Fruit fly (Drosophila melanogaster) whole organism, larva: Measurements from ENCODE around the gene CG46304.

Source experiments
- noc ChIP-seq: fragments of 200-800 bp; sonication (Bioruptor generic); optimal IDR thresholded peaks from 3 replicates; lab custom pipeline; 2019; ENCODE audit warnings: missing biosample characterization, mild to moderate bottlenecking, missing genetic modification characterization, moderate library complexity

Gene CG46304

DNA sequence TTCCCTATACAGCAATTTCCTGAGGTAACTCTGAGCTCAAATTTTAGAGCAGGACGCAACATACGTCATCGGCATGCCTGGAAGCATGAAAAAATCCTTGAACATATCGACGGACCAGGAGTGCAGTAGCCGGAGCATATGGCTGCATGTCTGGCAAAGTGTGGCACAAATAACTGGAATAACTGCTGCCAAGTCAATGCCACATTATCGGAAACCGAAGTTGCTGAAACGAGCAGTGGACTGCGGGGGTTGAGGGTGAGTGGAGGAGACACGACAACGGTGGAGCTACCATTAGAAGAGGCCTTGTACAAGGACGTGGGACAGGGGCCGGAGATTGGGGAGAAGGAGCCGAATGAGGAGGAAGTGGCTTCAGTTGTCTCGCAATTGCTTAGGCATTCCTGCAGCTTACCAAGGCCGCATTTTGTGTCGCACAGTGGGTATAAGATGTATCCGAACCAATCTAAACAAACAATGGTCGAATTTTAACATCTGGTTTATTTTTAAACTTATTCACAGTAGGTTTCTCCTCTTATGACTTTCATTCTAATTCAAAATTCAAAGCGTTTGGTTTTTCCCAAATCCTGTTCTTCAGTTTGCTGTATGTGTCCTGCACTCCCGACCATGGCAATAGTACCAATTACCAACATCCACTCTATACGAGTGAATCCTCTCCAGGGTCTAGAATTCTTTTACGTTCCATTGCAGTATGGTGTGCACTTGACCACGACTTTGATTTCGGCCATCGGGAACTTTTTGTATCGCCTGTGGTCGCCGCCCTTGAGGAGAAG is at the start of gene CG46304:
Gene CG46304 (plus strand): TSS at position 541 of the 788 bp plus-strand sequence.
- no peak for TF ChIP-seq noc (tag; lab: Kevin White, UChicago)

DNA sequence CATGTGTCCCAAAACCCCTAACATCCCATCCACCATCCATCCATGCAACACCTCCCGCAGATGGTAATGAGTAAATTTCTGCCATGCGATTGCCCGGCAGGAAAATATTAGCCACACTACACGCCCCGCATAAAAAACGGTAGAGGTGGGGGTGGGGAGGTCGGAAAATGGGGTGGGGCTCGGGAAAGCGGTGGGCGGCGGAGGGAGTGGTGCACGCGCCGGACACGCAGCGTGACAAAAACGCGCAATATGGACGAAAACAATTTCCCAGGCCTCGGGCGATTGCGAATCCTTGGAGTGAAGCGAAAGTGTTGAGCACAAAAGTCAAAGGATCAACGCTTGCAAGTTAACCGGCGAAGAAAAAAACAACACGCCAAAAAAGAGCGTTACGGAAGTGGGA is 49.7 kb upstream of the CG46304 start:
- no peak for TF ChIP-seq noc (tag; lab: Kevin White, UChicago)

DNA sequence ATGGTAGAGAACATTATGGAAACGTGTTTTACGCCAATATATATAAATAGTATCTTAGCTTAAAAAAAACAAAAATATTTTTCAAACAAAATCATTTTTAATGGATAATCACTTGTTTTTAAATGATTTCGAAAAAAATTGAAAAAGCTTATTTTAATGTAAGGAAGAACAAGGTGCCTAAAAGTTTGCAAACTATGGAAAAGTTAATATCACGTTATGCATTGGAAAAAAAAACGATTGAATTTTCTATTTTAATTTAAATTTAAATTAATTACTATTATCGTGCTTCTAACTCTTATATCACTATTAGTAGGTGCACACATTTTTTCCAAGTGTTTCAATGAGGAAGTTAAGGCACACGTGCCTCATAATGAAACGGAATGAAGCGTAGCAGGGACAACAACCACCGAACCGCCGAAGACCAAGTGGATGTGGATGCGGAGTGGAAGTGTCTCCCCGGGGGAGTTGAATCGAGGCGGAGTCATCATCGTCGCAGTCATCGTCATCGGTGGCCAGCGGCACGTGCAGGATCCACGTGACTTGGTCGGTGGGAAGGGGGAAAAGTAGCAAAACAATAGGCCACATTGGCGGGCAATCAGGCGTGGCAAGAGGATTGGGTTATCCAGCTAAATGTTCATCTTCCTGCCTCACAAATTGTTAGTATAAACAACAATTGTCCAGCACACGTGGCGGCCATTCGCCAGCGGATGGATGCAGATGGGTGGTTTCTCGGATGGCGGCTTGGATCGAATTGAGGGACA is 49.1 kb upstream of the CG46304 start:
- TF ChIP-seq noc (tag; lab: Kevin White, UChicago): no peak

DNA sequence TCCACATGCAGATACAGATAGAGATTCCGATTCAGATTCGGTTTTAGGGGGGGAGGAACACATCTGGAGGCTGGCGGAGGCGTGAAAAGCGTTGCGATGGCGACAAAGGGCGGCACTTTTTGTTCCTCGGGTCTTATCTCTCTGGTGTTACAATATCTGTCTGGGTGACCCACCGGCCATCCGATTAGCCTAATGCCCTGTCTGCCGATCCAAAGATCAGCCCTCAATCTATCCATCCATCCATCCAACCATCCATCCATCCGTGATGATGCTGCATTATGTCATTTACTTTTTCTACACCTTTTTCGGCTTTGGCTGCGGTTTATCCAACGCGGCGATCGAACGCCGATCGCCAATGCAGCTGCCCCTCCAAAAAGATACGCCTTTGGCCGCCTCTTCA is 48.1 kb upstream of the CG46304 start:
- no peak for TF ChIP-seq noc (tag; lab: Kevin White, UChicago)

DNA sequence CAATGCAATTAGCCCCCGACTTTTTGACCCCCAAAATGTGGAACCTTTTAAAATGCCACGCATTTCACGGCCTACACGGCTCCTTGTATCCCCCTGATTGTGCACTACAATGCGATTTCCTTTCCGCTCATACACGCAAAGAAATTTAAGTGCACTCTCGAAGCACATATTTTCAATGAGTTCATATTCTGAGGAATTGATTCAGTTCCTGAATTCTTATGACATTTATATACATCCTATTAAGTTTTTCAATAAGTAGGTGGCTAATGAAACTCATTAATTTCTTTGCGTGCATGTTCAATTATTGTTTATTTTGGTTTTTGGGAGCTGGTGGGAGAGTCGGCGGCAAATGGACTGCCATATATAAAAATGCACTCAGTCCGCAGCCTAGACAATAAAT is 46.9 kb upstream of the CG46304 start:
- TF ChIP-seq noc (tag; lab: Kevin White, UChicago): no peak

DNA sequence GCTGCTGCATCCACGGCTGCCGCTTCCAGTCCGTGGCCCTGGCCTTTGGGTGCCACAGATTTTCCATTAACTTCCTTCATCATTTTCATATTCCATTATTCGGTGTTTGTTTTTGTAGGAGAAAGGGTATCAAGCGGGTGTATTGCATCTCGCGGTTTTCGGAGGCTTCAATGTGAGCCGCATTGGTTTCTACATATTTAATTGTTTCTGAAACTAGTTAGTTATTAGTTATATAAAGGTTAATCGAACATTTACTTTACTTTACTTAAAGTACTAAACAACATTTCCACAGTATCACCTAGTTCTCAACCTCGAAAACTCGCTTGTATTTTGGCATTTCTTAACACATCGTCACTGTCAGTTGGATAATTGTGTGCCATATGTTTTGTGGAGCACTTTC is 46.2 kb upstream of the CG46304 start:
- TF ChIP-seq noc (tag; lab: Kevin White, UChicago): no peak

DNA sequence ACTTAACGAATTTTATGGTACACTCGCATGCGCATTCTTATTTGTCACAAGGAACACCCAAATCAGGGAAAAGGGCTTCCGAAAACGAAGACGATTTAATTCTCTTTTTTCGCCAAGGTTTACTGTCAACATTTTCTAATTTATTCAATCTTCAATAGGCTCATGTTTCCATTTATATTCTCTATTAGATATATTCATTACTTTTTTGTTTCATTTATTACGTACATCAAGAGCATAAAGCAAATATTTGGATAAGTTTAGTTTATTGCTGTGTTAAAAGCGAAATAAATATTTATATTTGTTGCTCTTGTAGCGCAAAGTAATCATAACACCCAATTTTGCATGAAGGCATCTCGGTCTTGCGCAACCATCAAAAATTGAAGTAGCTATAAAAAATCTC is 45.1 kb upstream of the CG46304 start:
- TF ChIP-seq noc (tag; lab: Kevin White, UChicago): no peak

DNA sequence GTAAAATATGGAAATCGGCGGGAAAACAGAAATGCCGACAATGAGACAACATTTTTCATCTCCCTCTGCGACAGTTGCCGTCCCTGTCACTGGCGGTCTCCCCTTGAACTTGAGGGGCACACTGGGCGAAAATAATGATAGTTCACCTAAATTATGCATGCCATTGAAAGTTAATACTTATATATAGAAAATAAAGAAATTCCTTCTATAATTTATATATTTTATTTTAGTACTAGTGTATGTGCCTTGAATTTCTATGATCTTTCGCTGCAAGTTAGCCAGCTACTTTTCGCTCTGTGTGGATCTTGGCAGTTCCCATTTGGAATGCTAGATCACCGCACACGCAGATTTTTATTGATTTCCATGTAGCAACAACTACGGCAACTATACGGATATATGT is 39.5 kb upstream of the CG46304 start:
- no peak for TF ChIP-seq noc (tag; lab: Kevin White, UChicago)

DNA sequence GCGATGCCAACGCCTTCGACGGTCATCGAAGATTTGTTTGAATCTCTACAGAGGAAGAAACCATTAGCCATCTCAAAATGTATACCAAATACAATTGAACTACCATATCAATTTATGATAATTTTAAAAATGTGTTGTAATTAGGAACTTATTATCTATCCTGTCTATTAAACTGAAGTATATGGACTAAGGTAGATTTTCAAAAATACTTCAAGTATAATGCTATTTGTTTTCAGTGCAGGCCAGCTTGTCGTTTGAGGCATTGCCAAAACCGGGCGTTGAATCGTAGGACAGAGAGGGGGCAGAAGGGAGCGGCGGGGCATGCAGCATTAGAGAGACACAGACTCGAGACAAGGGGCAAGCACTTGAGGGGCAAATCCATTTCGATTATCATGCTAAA is 38.6 kb upstream of the CG46304 start:
- TF ChIP-seq noc (tag; lab: Kevin White, UChicago): no peak

DNA sequence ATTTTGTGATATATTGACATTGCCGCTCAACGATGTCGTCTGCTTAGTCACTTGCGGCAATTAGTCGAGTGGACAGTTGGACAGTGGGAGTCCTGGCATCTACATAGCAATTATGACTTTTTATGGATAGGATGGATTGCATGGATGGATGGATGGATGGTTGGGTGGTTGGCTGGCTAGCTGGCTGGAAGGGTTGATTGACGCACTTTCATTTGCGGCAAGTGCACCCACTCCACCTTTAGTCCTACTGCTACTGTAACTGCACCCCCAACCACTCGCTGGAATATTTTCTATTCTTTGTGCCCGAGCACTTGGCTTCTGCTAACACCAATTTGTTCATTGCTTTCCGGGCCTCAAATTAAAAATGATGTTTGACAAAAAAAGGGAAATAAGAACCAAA is 31.3 kb upstream of the CG46304 start:
- no peak for TF ChIP-seq noc (tag; lab: Kevin White, UChicago)

DNA sequence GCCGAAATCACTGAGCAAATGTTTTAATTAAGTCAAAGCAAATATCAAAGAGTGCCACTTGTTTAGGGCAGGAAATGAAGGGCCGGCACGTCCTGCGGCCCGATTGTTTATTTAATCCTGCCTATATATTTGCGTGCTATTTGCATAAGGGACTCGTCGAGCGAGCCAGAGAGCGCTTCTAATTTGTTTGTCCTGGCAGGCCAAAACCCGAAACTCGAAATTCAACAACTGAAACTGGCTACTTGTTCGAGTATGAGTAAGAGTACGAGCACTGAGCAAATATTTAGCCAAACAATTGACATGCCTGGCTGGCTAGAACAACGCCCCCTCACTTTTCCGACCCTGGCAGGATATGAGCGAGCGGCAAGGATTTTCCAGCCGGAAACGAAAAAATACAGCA is 28.5 kb upstream of the CG46304 start:
- TF ChIP-seq noc (tag; lab: Kevin White, UChicago): no peak

DNA sequence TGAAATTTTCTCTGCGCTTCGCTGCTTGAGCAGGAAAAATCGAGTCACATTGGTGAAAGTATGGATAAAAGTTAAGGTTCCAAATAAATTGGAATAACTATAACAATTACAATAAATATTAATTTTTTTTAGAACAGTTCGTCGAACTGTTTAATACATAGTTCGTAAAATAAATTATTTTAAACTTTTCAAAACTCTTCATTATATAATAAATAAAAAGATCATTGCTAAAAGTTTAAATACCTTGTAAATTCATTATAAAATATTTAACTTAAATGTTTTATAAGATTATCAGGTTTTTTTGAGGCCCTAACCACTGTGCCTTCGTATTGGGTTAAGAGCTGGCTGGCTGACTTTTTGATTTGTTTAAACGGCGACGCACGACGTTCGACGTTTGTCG is 26.6 kb upstream of the CG46304 start:
- TF ChIP-seq noc (tag; lab: Kevin White, UChicago): no peak

DNA sequence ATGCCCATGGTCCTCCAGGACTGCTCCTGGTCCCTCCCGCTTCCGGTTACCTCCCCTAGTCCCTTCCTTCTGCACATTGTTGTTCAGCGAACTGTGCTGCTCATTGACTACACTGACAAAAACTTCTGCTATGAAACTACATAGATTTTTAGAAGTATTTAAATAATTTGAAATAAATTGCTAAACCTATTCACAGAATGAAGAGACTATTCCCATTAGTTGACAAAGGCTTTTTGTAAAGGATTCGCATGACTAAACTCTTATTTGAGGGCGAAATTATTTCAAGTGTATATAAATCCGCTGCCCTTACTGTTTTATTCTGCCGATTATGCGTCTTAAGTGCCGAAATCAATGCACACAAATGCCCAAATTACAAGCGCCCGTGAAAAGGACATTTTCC is 24.9 kb upstream of the CG46304 start:
- no peak for TF ChIP-seq noc (tag; lab: Kevin White, UChicago)

DNA sequence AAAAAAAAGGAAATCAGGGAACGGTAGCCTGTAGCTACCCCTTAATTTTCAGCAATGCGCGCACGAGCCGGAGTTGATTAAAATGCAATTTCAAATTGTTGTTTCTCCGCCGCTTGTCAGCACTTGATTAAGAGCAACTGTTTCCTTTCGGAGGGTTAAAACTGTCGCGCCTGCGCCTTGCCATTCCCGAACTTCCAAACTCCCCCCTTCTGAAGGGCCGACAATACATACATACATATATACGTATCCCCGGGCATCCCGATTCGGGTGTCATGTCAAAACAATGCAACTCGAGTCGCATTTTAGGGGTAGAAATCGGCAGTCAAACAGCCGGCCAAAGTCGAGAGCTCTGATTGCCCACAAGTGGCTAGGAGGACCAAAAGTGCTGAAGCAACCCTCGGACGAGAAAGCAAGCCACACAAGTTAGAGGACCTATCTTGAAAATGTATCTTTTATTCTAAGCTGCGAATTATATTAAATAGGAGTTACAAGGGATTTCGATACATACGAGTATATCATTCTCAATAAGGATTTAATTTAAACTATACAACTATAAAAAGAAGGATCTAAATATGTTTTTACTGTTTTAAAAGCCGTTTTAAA is 21.4 kb upstream of the CG46304 start:
- TF ChIP-seq noc (tag; lab: Kevin White, UChicago): no peak

DNA sequence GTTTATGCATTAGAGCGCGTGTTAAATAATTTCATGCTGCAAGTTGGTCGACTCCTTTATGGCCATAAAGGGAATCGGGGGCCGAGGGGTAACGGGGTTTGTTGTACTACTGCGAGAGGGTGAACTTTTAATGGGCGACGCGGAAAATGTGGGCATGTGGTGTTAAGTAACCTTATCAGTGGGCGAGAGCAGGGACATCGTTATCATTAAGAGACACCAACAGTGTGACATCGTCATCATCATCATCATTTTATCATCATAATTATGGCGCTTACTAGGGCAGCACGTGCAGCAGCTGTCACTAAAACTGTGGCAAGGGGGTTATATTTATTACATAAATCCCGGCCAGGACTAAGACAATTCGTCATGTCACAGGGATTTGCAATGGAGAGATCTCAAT is 20.7 kb upstream of the CG46304 start:
- no peak for TF ChIP-seq noc (tag; lab: Kevin White, UChicago)

DNA sequence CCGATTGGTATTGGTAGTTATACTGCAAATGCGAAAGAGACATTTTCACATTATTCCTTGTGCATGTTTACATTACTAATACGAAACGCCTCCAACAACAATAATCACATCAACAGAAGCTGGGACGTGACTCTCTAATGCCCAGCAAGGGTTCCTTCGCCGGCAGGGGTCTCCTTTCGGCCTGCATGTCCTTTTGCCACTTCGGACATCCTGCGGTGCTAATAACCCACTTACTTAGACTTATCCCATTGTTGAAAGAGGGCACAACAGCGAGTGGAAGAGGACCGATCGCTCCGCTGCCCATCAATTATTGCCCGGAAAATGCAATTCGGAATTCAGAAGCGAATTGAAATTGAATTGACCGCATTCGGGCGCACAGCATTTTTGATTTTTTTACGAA is 20.1 kb upstream of the CG46304 start:
- no peak for TF ChIP-seq noc (tag; lab: Kevin White, UChicago)
